Comparison of ENCODE assay signal across 5 worm cellular contexts in genomic region chrX:9687264-9687663, ce11.
TF ChIP-seq lines count a peak whose summit lies in the region.

No protein-coding gene starts in this region.

TF ChIP-seq in whole organism, L1 larva, 84 proteins besides CTCF, POLR2A, EP300 and RAD21:
- TF ChIP-seq efl-1 (optimal IDR thresholded peaks at IDR 0.05; lab: Kevin White, UChicago), result no peak
- peak in 1 of 2 experiments; percentile 85 for TF ChIP-seq efl-1 (GFP tag; optimal IDR thresholded peaks at IDR 0.05 in 1 of 2; lab: Kevin White, UChicago)
- TF ChIP-seq isw-1 (GFP tag; IDR thresholded peaks at IDR 0.05; lab: Robert Waterston, UW), result no peak
- TF ChIP-seq lin-14 (GFP tag; optimal IDR thresholded peaks at IDR 0.05; lab: Kevin White, UChicago), result peak; percentile 23
- TF ChIP-seq nhr-84 (tag; optimal IDR thresholded peaks at IDR 0.05; lab: Kevin White, UChicago), result no peak
- TF ChIP-seq elt-2 (tag; optimal IDR thresholded peaks at IDR 0.05; lab: Kevin White, UChicago), result peak; percentile 83
- TF ChIP-seq tlp-1 (tag; optimal IDR thresholded peaks at IDR 0.05; lab: Kevin White, UChicago), result peak; percentile 25

TF ChIP-seq in whole organism, L2 larva, 48 proteins besides CTCF, POLR2A, EP300 and RAD21:
- TF ChIP-seq nhr-23 (tag; optimal IDR thresholded peaks at IDR 0.05; lab: Kevin White, UChicago), result no peak
- no peak for TF ChIP-seq ztf-4 (tag; optimal IDR thresholded peaks at IDR 0.05; lab: Kevin White, UChicago)
- no peak for TF ChIP-seq dmd-4 (tag; optimal IDR thresholded peaks at IDR 0.05; lab: Kevin White, UChicago)
- no peak for TF ChIP-seq sma-3 (GFP tag; optimal IDR thresholded peaks at IDR 0.05; lab: Kevin White, UChicago)
- TF ChIP-seq nhr-6 (tag; optimal IDR thresholded peaks at IDR 0.05; lab: Kevin White, UChicago), result no peak
- TF ChIP-seq nhr-77 (tag; optimal IDR thresholded peaks at IDR 0.05; lab: Kevin White, UChicago), result no peak
- TF ChIP-seq unc-62 (GFP tag; optimal IDR thresholded peaks at IDR 0.05; lab: Kevin White, UChicago), result no peak
- TF ChIP-seq ceh-16 (tag; optimal IDR thresholded peaks at IDR 0.05; lab: Kevin White, UChicago), result no peak
- TF ChIP-seq sem-4 (tag; optimal IDR thresholded peaks at IDR 0.05; lab: Kevin White, UChicago), result no peak
- no peak for TF ChIP-seq C34F6.9 (tag; optimal IDR thresholded peaks at IDR 0.05; lab: Kevin White, UChicago)
- TF ChIP-seq fos-1 (tag; optimal IDR thresholded peaks at IDR 0.05; lab: Kevin White, UChicago), result peak; percentile 52
- TF ChIP-seq crh-2 (tag; optimal IDR thresholded peaks at IDR 0.05; lab: Kevin White, UChicago), result peak; percentile 1
- no peak for TF ChIP-seq lsy-2 (tag; optimal IDR thresholded peaks at IDR 0.05; lab: Kevin White, UChicago)

TF ChIP-seq in whole organism, L3 larva, 47 proteins besides CTCF, POLR2A, EP300 and RAD21:
- peak; percentile 39 for TF ChIP-seq pqm-1 (tag; optimal IDR thresholded peaks at IDR 0.05; lab: Kevin White, UChicago)
- TF ChIP-seq elt-2 (tag; optimal IDR thresholded peaks at IDR 0.05; lab: Kevin White, UChicago), result peak; percentile 71
- no peak for TF ChIP-seq daf-12 (tag; optimal IDR thresholded peaks at IDR 0.05; lab: Kevin White, UChicago)

TF ChIP-seq in whole organism, L4 larva, 104 proteins besides CTCF, POLR2A, EP300 and RAD21:
- TF ChIP-seq ceh-20 (GFP tag; IDR thresholded peaks at IDR 0.05; lab: Robert Waterston, UW) (0 out of 2 replicates have a peak, but pooled peaks have one; percentile 27), zag-1 (tag; optimal IDR thresholded peaks at IDR 0.05; lab: Kevin White, UChicago) (no peak), daf-16 (GFP tag; optimal IDR thresholded peaks at IDR 0.05; lab: Kevin White, UChicago) (no peak), daf-16 (tag; optimal IDR thresholded peaks at IDR 0.05; lab: Kevin White, UChicago) (peak; percentile 83), dmd-8 (GFP tag; IDR thresholded peaks at IDR 0.05; lab: Robert Waterston, UW) (no peak), php-3 (GFP tag; IDR thresholded peaks at IDR 0.05; lab: Robert Waterston, UW) (peak; percentile 98), nhr-28 (tag; optimal IDR thresholded peaks at IDR 0.05; lab: Kevin White, UChicago) (peak; percentile 57), pqm-1 (tag; optimal IDR thresholded peaks at IDR 0.05; lab: Kevin White, UChicago) (peak; percentile 61)

TF ChIP-seq in whole organism, late embryonic, 69 proteins besides CTCF, POLR2A, EP300 and RAD21:
- no peak for TF ChIP-seq unc-55 (GFP tag; optimal IDR thresholded peaks at IDR 0.05; lab: Kevin White, UChicago)
- TF ChIP-seq elt-2 (tag; optimal IDR thresholded peaks at IDR 0.05; lab: Kevin White, UChicago), result peak; percentile 44

Comparison
In these comparisons a context has a peak if more than half of its experiments do, and no peak if none do; other contexts are left out.
1. Of the 29 proteins assayed by ChIP-seq in both whole organism, L4 larva and whole organism, L1 larva: peak only in whole organism, L4 larva: nhr-28 and pqm-1; only in whole organism, L1 larva: none; in both: none; in neither: 27.